Worm (Caenorhabditis elegans): ENCODE data around the gene H08M01.1.

H08M01.1 gene

DNA sequence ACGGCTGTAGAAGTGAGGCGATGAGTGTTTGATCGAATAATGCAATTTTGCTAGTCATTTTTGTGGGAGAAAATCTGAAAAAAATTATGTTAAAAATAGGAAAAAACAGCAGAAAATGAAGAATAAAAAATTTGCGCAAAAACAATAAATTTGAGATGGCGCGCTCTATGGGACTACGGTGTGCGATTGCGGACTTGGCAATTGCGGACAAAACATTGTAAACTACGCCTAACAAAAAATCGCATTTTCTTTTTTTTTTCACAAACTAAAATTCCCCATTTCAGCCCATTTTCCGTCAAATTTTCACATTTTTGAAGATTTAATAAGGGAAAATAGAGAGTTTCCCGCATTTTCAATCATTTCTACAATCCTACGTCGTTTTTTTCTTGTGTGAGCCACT lies 47.5 kb downstream of the H08M01.1 start, which contains the start of the genes sas-6 and Y45F10D.7 (continued):
- peak in 1 of 2 experiments; percentile 43 for TF ChIP-seq mdl-1 (tag; optimal IDR thresholded peaks at IDR 0.05)
- TF ChIP-seq lin-35 (GFP tag; optimal IDR thresholded peaks at IDR 0.05) = peak; percentile 91 to 97
- TF ChIP-seq zag-1 (tag; optimal IDR thresholded peaks at IDR 0.05) = no peak

DNA sequence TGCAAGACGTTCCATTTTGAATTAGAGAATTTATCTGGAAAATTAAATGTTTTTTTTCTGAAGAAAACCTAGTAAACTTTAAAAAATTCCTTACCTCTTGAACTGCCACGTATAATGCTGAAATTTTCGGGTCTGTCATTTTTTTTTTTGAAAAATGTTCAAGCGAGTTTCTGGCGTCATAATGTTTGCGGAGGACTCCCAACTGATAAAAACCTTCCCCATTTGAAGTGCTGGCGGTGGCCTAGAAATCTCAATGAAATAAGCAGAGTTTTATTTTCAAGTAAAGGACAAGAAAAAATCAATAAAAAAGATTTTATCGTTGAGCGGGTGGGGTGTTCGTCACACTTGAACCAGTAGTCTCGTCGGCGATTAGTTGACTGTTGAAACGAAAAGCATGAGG lies 49.5 kb downstream of the H08M01.1 start, which contains the start of gene icap-1:
Gene icap-1 (minus strand): TSS at position 272 of the 400 bp plus-strand sequence.
- TF ChIP-seq lsy-2 (tag; optimal IDR thresholded peaks at IDR 0.05) = peak in 1 of 2 experiments; percentile 28
- TF ChIP-seq zag-1 (tag; optimal IDR thresholded peaks at IDR 0.05) = no peak
- TF ChIP-seq nhr-85 (tag) = no peak
- peak; percentile 17 for TF ChIP-seq lin-14 (GFP tag; optimal IDR thresholded peaks at IDR 0.05)
- TF ChIP-seq dpl-1 (GFP tag; optimal IDR thresholded peaks at IDR 0.05) = peak in 1 of 3 experiments; percentile 12
- no peak for TF ChIP-seq nhr-47 (tag; optimal IDR thresholded peaks at IDR 0.05)
- TF ChIP-seq zip-4 (GFP tag; optimal IDR thresholded peaks at IDR 0.05) = no peak

DNA sequence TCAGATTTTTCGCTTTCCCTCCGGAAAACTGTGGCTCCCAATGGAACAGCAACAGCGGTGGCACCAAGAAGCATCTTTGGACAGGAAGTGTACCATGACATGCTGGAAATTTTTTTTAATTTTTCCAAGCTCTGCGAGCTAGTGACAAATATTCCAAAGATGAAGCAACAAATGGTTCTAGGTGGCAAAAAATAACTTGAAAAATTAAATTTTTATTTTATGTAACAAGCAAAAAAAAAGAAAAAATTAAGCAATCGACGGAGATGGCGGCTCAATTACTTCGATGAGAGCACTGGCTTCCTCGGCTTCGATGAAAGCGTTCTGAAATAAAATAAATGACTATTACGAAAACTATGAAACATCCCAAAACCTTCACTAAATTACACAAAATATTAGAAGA lies 50.6 kb downstream of the H08M01.1 start, which contains the start of gene lact-9:
Gene lact-9 (minus strand): TSS at position 101 of the 400 bp plus-strand sequence.
- TF ChIP-seq skn-1 (tag; optimal IDR thresholded peaks at IDR 0.05) = no peak
- no peak for TF ChIP-seq sup-37 (GFP tag; optimal IDR thresholded peaks at IDR 0.05)
- no peak for TF ChIP-seq nhr-237 (tag; optimal IDR thresholded peaks at IDR 0.05)
- TF ChIP-seq nhr-19 (GFP tag; conservative IDR thresholded peaks at IDR 0.05) = no peak
- no peak for TF ChIP-seq elt-2 (tag; optimal IDR thresholded peaks at IDR 0.05)
- no peak for TF ChIP-seq ztf-11 (tag; optimal IDR thresholded peaks at IDR 0.05)
- TF ChIP-seq ceh-88 (GFP tag; IDR thresholded peaks at IDR 0.05) = no peak
- TF ChIP-seq fkh-4 (tag; optimal IDR thresholded peaks at IDR 0.05; ENCODE audit: borderline replicate concordance) = no peak
- no peak for TF ChIP-seq egl-27 (tag; optimal IDR thresholded peaks at IDR 0.05)
- TF ChIP-seq snpc-4 (tag; optimal IDR thresholded peaks at IDR 0.05) = no peak
- no peak for TF ChIP-seq fos-1 (tag; optimal IDR thresholded peaks at IDR 0.05)
- TF ChIP-seq ceh-82 (tag; optimal IDR thresholded peaks at IDR 0.05) = no peak
- TF ChIP-seq tlp-1 (tag; optimal IDR thresholded peaks at IDR 0.05) = no peak
- TF ChIP-seq tbx-2 (tag; optimal IDR thresholded peaks at IDR 0.05) = no peak
- TF ChIP-seq nhr-12 (tag; optimal IDR thresholded peaks at IDR 0.05) = no peak
- no peak for TF ChIP-seq lin-13 (GFP tag; optimal IDR thresholded peaks at IDR 0.05)

DNA sequence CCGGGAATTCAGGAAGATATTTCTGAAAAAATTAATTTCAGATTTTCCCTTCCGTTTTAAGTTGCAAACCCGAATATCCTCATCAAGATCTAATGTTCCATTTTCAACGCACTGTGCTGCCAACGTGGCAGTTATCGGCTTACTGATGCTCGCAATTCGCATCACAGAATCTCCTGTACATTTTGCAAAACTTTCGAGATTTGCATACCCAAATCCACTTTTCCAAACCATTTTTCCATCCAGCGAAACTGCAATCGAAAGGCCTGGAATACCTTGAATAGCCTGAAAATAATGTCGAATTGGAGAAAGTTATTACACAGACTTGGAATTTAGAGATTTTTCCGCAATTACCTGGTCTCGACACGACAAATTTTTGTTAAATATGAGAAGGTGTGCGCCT lies 51.4 kb downstream of the H08M01.1 start:
- TF ChIP-seq elt-2 (tag; optimal IDR thresholded peaks at IDR 0.05) (peak; percentile 10), fkh-4 (tag; optimal IDR thresholded peaks at IDR 0.05; ENCODE audit: borderline replicate concordance) (no peak), nhr-90 (tag; optimal IDR thresholded peaks at IDR 0.05; ENCODE audit: poor library complexity) (peak; percentile 9), lin-14 (GFP tag; optimal IDR thresholded peaks at IDR 0.05) (no peak), C04F5.9 (tag; optimal IDR thresholded peaks at IDR 0.05) (no peak), nhr-85 (tag) (peak; percentile 57), dsc-1 (tag; optimal IDR thresholded peaks at IDR 0.05) (no peak), lin-35 (GFP tag; optimal IDR thresholded peaks at IDR 0.05) (peak in 1 of 2 experiments; percentile 1), lsy-2 (tag; optimal IDR thresholded peaks at IDR 0.05) (no peak)

Measured in whole organism, L1 larva.